Fruit fly (Drosophila melanogaster) whole organism, embryonic: ENCODE results near the gene Pk34A.

Experiments used
- CG10267 ChIP-seq: fragments of 200-800 bp; sonication (Bioruptor generic); optimal IDR thresholded peaks from 2 replicates; lab custom pipeline; 2018; ENCODE audit warnings: missing biosample characterization, mild to moderate bottlenecking, missing genetic modification characterization, moderate library complexity
- CG11398 ChIP-seq: fragments of 200-800 bp; sonication (Bioruptor generic); optimal IDR thresholded peaks from 2 replicates; lab custom pipeline; 2016; ENCODE audit warnings: missing biosample characterization, missing genetic modification characterization
- CG12236 ChIP-seq: fragments of 200-800 bp; sonication (Bioruptor generic); optimal IDR thresholded peaks from 2 replicates; lab custom pipeline; 2016; ENCODE audit warnings: missing biosample characterization, missing genetic modification characterization
- CG1233 ChIP-seq: fragments of 200-800 bp; sonication (Bioruptor generic); optimal IDR thresholded peaks from 4 replicates; lab custom pipeline; 2018; ENCODE audit warnings: missing biosample characterization, mild to moderate bottlenecking, missing genetic modification characterization
- CG12391 ChIP-seq: fragments of 200-800 bp; sonication (Bioruptor generic); optimal IDR thresholded peaks from 3 replicates; lab custom pipeline; 2018; ENCODE audit warnings: missing biosample characterization, mild to moderate bottlenecking, missing genetic modification characterization, moderate library complexity
- CG12942 ChIP-seq: fragments of 200-800 bp; sonication (Bioruptor generic); optimal IDR thresholded peaks from 3 replicates; lab custom pipeline; 2016; ENCODE audit warnings: missing biosample characterization, missing genetic modification characterization
- CG13775 ChIP-seq: fragments of 200-800 bp; sonication (Bioruptor generic); optimal IDR thresholded peaks from 3 replicates; lab custom pipeline; 2017; ENCODE audit warnings: missing biosample characterization, mild to moderate bottlenecking, missing genetic modification characterization
- CG14710 ChIP-seq: fragments of 200-800 bp; sonication (Bioruptor generic); optimal IDR thresholded peaks from 3 replicates; lab custom pipeline; 2019; ENCODE audit warnings: missing biosample characterization, mild to moderate bottlenecking, missing genetic modification characterization, moderate library complexity
- CG17612 ChIP-seq: fragments of 200-800 bp; sonication (Bioruptor generic); IDR thresholded peaks from 2 replicates; pipeline ENCODE4 v1.3.6; 2022; ENCODE audit warnings: missing biosample characterization, missing genetic modification characterization
- CG17802 ChIP-seq: fragments of 200-800 bp; sonication (Bioruptor generic); optimal IDR thresholded peaks from 2 replicates; lab custom pipeline; 2018; ENCODE audit warnings: missing biosample characterization, mild to moderate bottlenecking, missing genetic modification characterization, moderate library complexity
- CG2678 ChIP-seq: fragments of 200-800 bp; sonication (Bioruptor generic); optimal IDR thresholded peaks from 3 replicates; lab custom pipeline; 2019; ENCODE audit warnings: missing biosample characterization, mild to moderate bottlenecking, missing genetic modification characterization, moderate library complexity
- CG30431 ChIP-seq: fragments of 200-800 bp; sonication (Bioruptor generic); optimal IDR thresholded peaks from 2 replicates; lab custom pipeline; 2017; ENCODE audit warnings: missing biosample characterization, missing genetic modification characterization
- CG42726 ChIP-seq: fragments of 200-800 bp; sonication (Bioruptor generic); IDR thresholded peaks from 2 replicates; pipeline ENCODE4 v1.3.6; 2022; ENCODE audit warnings: missing biosample characterization, missing genetic modification characterization; ENCODE audit not compliant: partially characterized antibody
- CG4328 ChIP-seq: fragments of 200-800 bp; sonication (Bioruptor generic); optimal IDR thresholded peaks from 3 replicates; lab custom pipeline; 2017; ENCODE audit warnings: missing biosample characterization, missing genetic modification reagents, missing genetic modification characterization
- CG6791 ChIP-seq: fragments of 200-800 bp; sonication (Bioruptor generic); IDR thresholded peaks from 3 replicates; pipeline ENCODE4 v1.3.6; 2022; ENCODE audit warnings: missing biosample characterization, missing genetic modification characterization; ENCODE audit not compliant: partially characterized antibody
- CG8290 ChIP-seq, 3 experiments: fragments of 200-800 bp; sonication (Bioruptor generic); optimal IDR thresholded peaks; 2 replicates each; lab custom pipeline; 2016 to 2019; ENCODE audit warnings: missing biosample characterization in 3 of 3, missing genetic modification characterization in 3 of 3, mild to moderate bottlenecking in 2 of 3, moderate library complexity in 1 of 3
- CrebB ChIP-seq: fragments of 200-800 bp; sonication (Bioruptor generic); optimal IDR thresholded peaks from 3 replicates; lab custom pipeline; 2018; ENCODE audit warnings: missing biosample characterization, mild to moderate bottlenecking, missing genetic modification characterization
- E2f1 ChIP-seq: fragments of 200-800 bp; sonication (Bioruptor generic); IDR thresholded peaks from 2 replicates; pipeline ENCODE4 v1.3.6; 2022; ENCODE audit warnings: missing biosample characterization, missing genetic modification characterization
- Ets97D ChIP-seq: fragments of 200-800 bp; sonication (Bioruptor generic); optimal IDR thresholded peaks from 3 replicates; lab custom pipeline; 2016; ENCODE audit warnings: missing biosample characterization, missing genetic modification characterization
- HLH54F ChIP-seq: fragments of 200-800 bp; sonication (Bioruptor generic); optimal IDR thresholded peaks from 3 replicates; lab custom pipeline; 2016; ENCODE audit warnings: missing biosample characterization, missing genetic modification characterization
- HmgZ ChIP-seq: fragments of 200-800 bp; sonication (Bioruptor generic); optimal IDR thresholded peaks from 2 replicates; lab custom pipeline; 2018; ENCODE audit warnings: missing biosample characterization, mild to moderate bottlenecking, missing genetic modification characterization
- Lim3 ChIP-seq: fragments of 200-800 bp; sonication (Bioruptor generic); IDR thresholded peaks from 2 replicates; pipeline ENCODE4 v1.3.6; 2022; ENCODE audit warnings: missing biosample characterization, missing genetic modification characterization
- Rfx ChIP-seq: fragments of 200-800 bp; sonication (Bioruptor generic); IDR thresholded peaks from 2 replicates; pipeline ENCODE4 v1.3.6; 2022; ENCODE audit warnings: missing biosample characterization, missing genetic modification characterization
- Sry-δ ChIP-seq: fragments of 200-800 bp; sonication (Bioruptor generic); optimal IDR thresholded peaks from 2 replicates; lab custom pipeline; 2016; ENCODE audit warnings: missing biosample characterization, missing genetic modification characterization
- abd-A ChIP-seq: fragments of 200-800 bp; sonication (Bioruptor generic); optimal IDR thresholded peaks from 3 replicates; lab custom pipeline; 2019; ENCODE audit warnings: missing biosample characterization, mild to moderate bottlenecking, missing genetic modification characterization, moderate library complexity
- ato ChIP-seq: fragments of 200-800 bp; sonication (Bioruptor generic); IDR thresholded peaks from 2 replicates; pipeline ENCODE4 v1.3.6; 2022; ENCODE audit warnings: missing biosample characterization, missing genetic modification characterization; ENCODE audit not compliant: partially characterized antibody
- chif ChIP-seq, 2 experiments: fragments of 200-800 bp; sonication (Bioruptor generic); optimal IDR thresholded peaks; 3 replicates each; lab custom pipeline; 2016; ENCODE audit warnings: missing biosample characterization in 2 of 2, missing genetic modification characterization in 2 of 2
- da ChIP-seq: fragments of 200-800 bp; sonication (Bioruptor generic); optimal IDR thresholded peaks from 2 replicates; lab custom pipeline; 2016; ENCODE audit warnings: missing biosample characterization, missing genetic modification characterization
- dan ChIP-seq: fragments of 200-800 bp; sonication (Bioruptor generic); IDR thresholded peaks from 2 replicates; pipeline ENCODE4 v1.3.6; 2022; ENCODE audit warnings: missing biosample characterization, missing genetic modification characterization
- dati ChIP-seq: fragments of 200-800 bp; sonication (Bioruptor generic); IDR thresholded peaks from 2 replicates; pipeline ENCODE4 v1.3.6; 2022; ENCODE audit warnings: missing biosample characterization, missing genetic modification characterization
- eve ChIP-seq, 2 experiments: fragments of >200 bp; optimal IDR thresholded peaks; 2 replicates each; lab custom pipeline; 2017; ENCODE audit warnings: missing biosample characterization in 2 of 2, missing genetic modification characterization in 2 of 2
- exex ChIP-seq: fragments of 200-800 bp; sonication (Bioruptor generic); optimal IDR thresholded peaks from 4 replicates; lab custom pipeline; 2018; ENCODE audit warnings: missing biosample characterization, mild to moderate bottlenecking, missing genetic modification characterization, moderate library complexity
- eyg ChIP-seq: fragments of 200-800 bp; sonication (Bioruptor generic); optimal IDR thresholded peaks from 3 replicates; lab custom pipeline; 2016; ENCODE audit warnings: missing biosample characterization, missing genetic modification characterization
- fu2 ChIP-seq: fragments of 200-800 bp; sonication (Bioruptor generic); optimal IDR thresholded peaks from 2 replicates; lab custom pipeline; 2016; ENCODE audit warnings: missing biosample characterization, missing genetic modification characterization
- her ChIP-seq: fragments of 200-800 bp; sonication (Bioruptor generic); optimal IDR thresholded peaks from 2 replicates; lab custom pipeline; 2016; ENCODE audit warnings: missing biosample characterization, missing genetic modification characterization
- hth ChIP-seq: fragments of >200 bp; optimal IDR thresholded peaks from 2 replicates; lab custom pipeline; 2017; ENCODE audit warnings: inconsistent platforms
- ind ChIP-seq: fragments of 200-800 bp; sonication (Bioruptor generic); optimal IDR thresholded peaks from 3 replicates; lab custom pipeline; 2016; ENCODE audit warnings: missing biosample characterization, missing genetic modification characterization
- insv ChIP-seq, 2 experiments: fragments of 200-800 bp; sonication (Bioruptor generic); optimal IDR thresholded peaks; 3 replicates each; lab custom pipeline; 2016 to 2018; ENCODE audit warnings: missing biosample characterization in 2 of 2, missing genetic modification characterization in 2 of 2
- nau ChIP-seq: fragments of 200-800 bp; sonication (Bioruptor generic); optimal IDR thresholded peaks from 3 replicates; lab custom pipeline; 2017; ENCODE audit warnings: missing biosample characterization, mild to moderate bottlenecking, missing genetic modification characterization, missing genetic modification reagents
- odd ChIP-seq: fragments of 200-800 bp; sonication (Bioruptor generic); optimal IDR thresholded peaks from 2 replicates; lab custom pipeline; 2017; ENCODE audit warnings: missing biosample characterization, mild to moderate bottlenecking, missing genetic modification characterization
- org-1 ChIP-seq: fragments of 200-800 bp; sonication (Bioruptor generic); optimal IDR thresholded peaks from 2 replicates; lab custom pipeline; 2017; ENCODE audit warnings: missing biosample characterization, missing genetic modification characterization
- rib ChIP-seq: fragments of 200-800 bp; sonication (Bioruptor generic); IDR thresholded peaks from 2 replicates; pipeline ENCODE4 v1.3.6; 2022; ENCODE audit warnings: missing biosample characterization, missing genetic modification characterization
- run ChIP-seq: fragments of 200-800 bp; sonication (Bioruptor generic); optimal IDR thresholded peaks from 3 replicates; lab custom pipeline; 2018; ENCODE audit warnings: missing biosample characterization, mild to moderate bottlenecking, missing genetic modification characterization
- schlank ChIP-seq: fragments of 200-800 bp; sonication (Bioruptor generic); optimal IDR thresholded peaks from 2 replicates; lab custom pipeline; 2018; ENCODE audit warnings: missing biosample characterization, mild to moderate bottlenecking, missing genetic modification characterization
- slbo ChIP-seq: fragments of 200-800 bp; sonication (Bioruptor generic); IDR thresholded peaks from 2 replicates; pipeline ENCODE4 v1.3.6; 2022; ENCODE audit warnings: missing biosample characterization, missing genetic modification characterization
- so ChIP-seq: fragments of 200-800 bp; sonication (Bioruptor generic); IDR thresholded peaks from 3 replicates; pipeline ENCODE4 v1.3.6; 2022; ENCODE audit warnings: missing biosample characterization, missing genetic modification characterization
- tin ChIP-seq: fragments of 200-800 bp; sonication (Bioruptor generic); optimal IDR thresholded peaks from 3 replicates; lab custom pipeline; 2016; ENCODE audit warnings: missing biosample characterization, missing genetic modification characterization
- yki ChIP-seq: fragments of >200 bp; optimal IDR thresholded peaks from 3 replicates; lab custom pipeline; 2018
- zen2 ChIP-seq: fragments of 200-800 bp; sonication (Bioruptor generic); IDR thresholded peaks from 3 replicates; pipeline ENCODE4 v1.3.6; 2022; ENCODE audit warnings: missing biosample characterization, missing genetic modification characterization; ENCODE audit not compliant: partially characterized antibody

Gene Pk34A

DNA sequence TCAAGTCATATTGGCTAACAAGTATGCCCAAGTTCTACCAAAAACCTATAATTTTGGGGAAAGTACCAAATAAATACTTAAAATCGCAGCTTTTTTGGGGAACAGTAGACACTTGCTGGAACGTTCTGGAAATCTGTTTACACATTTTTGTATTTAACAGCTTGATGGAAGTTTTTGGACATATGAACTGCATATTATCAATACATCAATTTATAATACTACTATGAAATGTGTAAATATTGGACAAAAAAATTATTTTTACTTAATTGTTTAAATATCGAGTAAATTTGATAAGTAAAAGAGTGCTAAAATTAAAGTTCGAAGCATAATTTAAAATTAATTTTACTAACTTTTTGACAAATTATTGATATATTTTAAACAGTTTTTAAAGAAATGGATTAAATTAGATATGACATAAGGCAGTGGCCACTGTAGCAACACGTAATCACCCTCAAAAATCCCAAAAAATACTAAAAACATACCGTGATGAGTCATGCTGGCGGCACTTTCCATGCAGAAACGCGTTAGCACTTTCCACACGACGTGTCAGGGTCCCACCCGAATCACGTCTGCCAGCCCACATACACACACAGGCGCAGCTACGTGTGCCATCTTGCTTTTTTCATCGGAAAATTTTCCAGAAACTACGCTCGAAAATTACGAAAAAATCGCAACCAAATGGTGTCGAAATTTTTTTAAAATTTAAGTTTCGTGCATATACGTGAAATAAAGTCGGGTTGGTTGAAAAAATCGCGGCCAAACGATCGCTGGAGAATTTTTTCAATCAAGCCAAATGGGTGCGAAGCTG lies 6.6 kb downstream of the Pk34A start, which contains the start of gene Sirt1 (continued):
- TF ChIP-seq CG10267 (tag; lab: Kevin White, UChicago) (peak; percentile 77), zen2 (GFP tag; lab: Robert Waterston, UW) (no peak), CG11398 (GFP tag; lab: Kevin White, UChicago) (no peak), CG12391 (tag; lab: Kevin White, UChicago) (peak; percentile 92), CG8290 (GFP tag; optimal IDR thresholded peaks at IDR 0.05; lab: Kevin White, UChicago) (peak; percentile 83), CG8290 (tag; optimal IDR thresholded peaks at IDR 0.05; lab: Kevin White, UChicago) (peak; percentile 2 to 7), odd (peak; percentile 80), CG14710 (peak; percentile 92), E2f1 (GFP tag; lab: Robert Waterston, UW) (peak; percentile 79), CG6791 (GFP tag; lab: Robert Waterston, UW) (0 out of 3 replicates have a peak, but pooled peaks have one; percentile 26), rib (GFP tag; lab: Robert Waterston, UW) (no peak), ato (GFP tag; lab: Robert Waterston, UW) (no peak), CrebB (tag; lab: Kevin White, UChicago) (peak; percentile 34), eve (GFP tag; optimal IDR thresholded peaks at IDR 0.05; lab: Kevin White, UChicago) (no peak), her (GFP tag; lab: Kevin White, UChicago) (peak; percentile 42), nau (GFP tag; lab: Kevin White, UChicago) (no peak), run (tag; lab: Kevin White, UChicago) (peak; percentile 67), da (GFP tag; lab: Kevin White, UChicago) (no peak), CG30431 (GFP tag; lab: Kevin White, UChicago) (peak; percentile 77), CG13775 (GFP tag; lab: Kevin White, UChicago) (peak; percentile 91), HLH54F (peak; percentile 53), Ets97D (peak; percentile 8), HmgZ (tag; lab: Kevin White, UChicago) (peak; percentile 34), abd-A (tag; lab: Kevin White, UChicago) (no peak), slbo (GFP tag; lab: Robert Waterston, UW) (peak; percentile 89), CG17612 (GFP tag; lab: Robert Waterston, UW) (peak; percentile 45; the same call in 1 of the 2 replicates), exex (tag; lab: Kevin White, UChicago) (no peak), so (GFP tag; lab: Robert Waterston, UW) (peak; percentile 70; the same call in 1 of the 3 replicates), ind (GFP tag; lab: Kevin White, UChicago) (peak; percentile 90), Rfx (GFP tag; lab: Robert Waterston, UW) (peak; percentile 74), CG12942 (GFP tag; lab: Kevin White, UChicago) (peak; percentile 83), CG42726 (GFP tag; lab: Robert Waterston, UW) (no peak), CG2678 (peak; percentile 96), chif (GFP tag; optimal IDR thresholded peaks at IDR 0.05; lab: Kevin White, UChicago) (peak; percentile 23 to 70), org-1 (GFP tag; lab: Kevin White, UChicago) (peak; percentile 72), CG4328 (peak; percentile 74), CG1233 (GFP tag; lab: Kevin White, UChicago) (peak; percentile 86), dan (GFP tag; lab: Robert Waterston, UW) (peak; percentile 56), CG17802 (no peak), eyg (peak; percentile 4), yki (lab: Kevin White, UChicago) (no peak), schlank (tag; lab: Kevin White, UChicago) (peak; percentile 41), hth (lab: Kevin White, UChicago) (no peak), fu2 (GFP tag; lab: Kevin White, UChicago) (peak; percentile 57), CG12236 (GFP tag; lab: Kevin White, UChicago) (no peak), Lim3 (GFP tag; lab: Robert Waterston, UW) (no peak), insv (GFP tag; optimal IDR thresholded peaks at IDR 0.05; lab: Kevin White, UChicago) (peak in 1 of 2 experiments; percentile 60), Sry-δ (GFP tag; lab: Kevin White, UChicago) (peak; percentile 4), tin (peak; percentile 84), dati (GFP tag; lab: Robert Waterston, UW) (no peak)
